Fruit fly (Drosophila melanogaster): Measurements from ENCODE around the gene CG14572.
A peak's percentile ranks its signal among the peaks of the same experiment; 100 is the strongest.

Gene CG14572

dm6 chr3L:21728616-21729047 lies 12.7 kb upstream of the CG14572 start, which contains the start of the genes CG11247 and Polr2H (continued):
- TF ChIP-seq CG8388 (GFP tag; optimal IDR thresholded peaks at IDR 0.05) (peak; percentile 81), CG10462 (GFP tag; optimal IDR thresholded peaks at IDR 0.05) (peak; percentile 83), CG6791 (GFP tag; IDR thresholded peaks at IDR 0.05; ENCODE audit: partially characterized antibody) (peak; percentile 75), BtbVII (GFP tag; optimal IDR thresholded peaks at IDR 0.05) (peak; percentile 17), CG14965 (GFP tag; optimal IDR thresholded peaks at IDR 0.05; ENCODE audit: borderline replicate concordance) (peak; percentile 42), CG6854 (GFP tag; optimal IDR thresholded peaks at IDR 0.05) (no peak), vnd (GFP tag; IDR thresholded peaks at IDR 0.05; ENCODE audit: partially characterized antibody) (peak; percentile 78), hkb (optimal IDR thresholded peaks at IDR 0.05) (peak; percentile 73), hkb (GFP tag; IDR thresholded peaks at IDR 0.05) (peak; percentile 76), org-1 (GFP tag; optimal IDR thresholded peaks at IDR 0.05) (peak; percentile 62), Atf3 (GFP tag; optimal IDR thresholded peaks at IDR 0.05) (peak; percentile 90), tna (GFP tag; IDR thresholded peaks at IDR 0.05; ENCODE audit: partially characterized antibody) (peak; percentile 10; the same call in 1 of the 2 replicates), luna (GFP tag; optimal IDR thresholded peaks at IDR 0.05) (peak; percentile 84), CG32772 (GFP tag; IDR thresholded peaks at IDR 0.05) (peak; percentile 92), lilli (GFP tag; optimal IDR thresholded peaks at IDR 0.05) (peak; percentile 97), CG16779 (GFP tag; IDR thresholded peaks at IDR 0.05) (peak; percentile 63), CG42726 (GFP tag; IDR thresholded peaks at IDR 0.05; ENCODE audit: partially characterized antibody) (peak; percentile 38; the same call in 1 of the 2 replicates), ERR (GFP tag; optimal IDR thresholded peaks at IDR 0.05) (peak; percentile 79), CG34422 (GFP tag; IDR thresholded peaks at IDR 0.05) (peak; percentile 93), sim (GFP tag; IDR thresholded peaks at IDR 0.05) (peak; percentile 70), Nf-YA (GFP tag; IDR thresholded peaks at IDR 0.05) (peak; percentile 68), CG10321 (GFP tag; IDR thresholded peaks at IDR 0.05) (peak; percentile 65), CG13894 (tag; optimal IDR thresholded peaks at IDR 0.05) (no peak), CG4282 (GFP tag; optimal IDR thresholded peaks at IDR 0.05) (peak; percentile 85), Stat92E (GFP tag; optimal IDR thresholded peaks at IDR 0.05) (no peak), CG11456 (GFP tag; IDR thresholded peaks at IDR 0.05) (peak; percentile 94), dimm (GFP tag; IDR thresholded peaks at IDR 0.05) (peak; percentile 69), CG9876 (GFP tag; optimal IDR thresholded peaks at IDR 0.05) (peak; percentile 94), pita (GFP tag; optimal IDR thresholded peaks at IDR 0.05) (no peak), CG11085 (GFP tag; IDR thresholded peaks at IDR 0.05) (peak; percentile 91), hbn (GFP tag; IDR thresholded peaks at IDR 0.05; ENCODE audit: partially characterized antibody) (peak; percentile 66; the same call in 1 of the 2 replicates), gsb (GFP tag; IDR thresholded peaks at IDR 0.05) (peak; percentile 71; the same call in 1 of the 2 replicates), Lim3 (GFP tag; IDR thresholded peaks at IDR 0.05) (peak; percentile 70; the same call in 1 of the 2 replicates), C15 (GFP tag; IDR thresholded peaks at IDR 0.05) (peak; percentile 79; the same call in 1 of the 3 replicates), slou (GFP tag; optimal IDR thresholded peaks at IDR 0.05) (peak; percentile 85), MESR4 (GFP tag; optimal IDR thresholded peaks at IDR 0.05) (no peak), pan (optimal IDR thresholded peaks at IDR 0.05) (no peak), pan (GFP tag; optimal IDR thresholded peaks at IDR 0.05 in 1 of 2, IDR thresholded peaks at IDR 0.05 in 1 of 2) (peak in 1 of 2 experiments; percentile 90), mirr (GFP tag; optimal IDR thresholded peaks at IDR 0.05) (peak; percentile 47), NC2β (GFP tag; optimal IDR thresholded peaks at IDR 0.05) (peak; percentile 94), Hmr (GFP tag; optimal IDR thresholded peaks at IDR 0.05) (peak; percentile 83), CG14710 (tag; optimal IDR thresholded peaks at IDR 0.05) (peak; percentile 97), CG15073 (GFP tag; optimal IDR thresholded peaks at IDR 0.05) (peak; percentile 40), CkIIα-i1 (GFP tag; IDR thresholded peaks at IDR 0.05) (peak; percentile 41; the same call in 1 of the 2 replicates), lmd (GFP tag; IDR thresholded peaks at IDR 0.05) (peak; percentile 94), abd-A (tag; optimal IDR thresholded peaks at IDR 0.05) (no peak), unc-4 (GFP tag; IDR thresholded peaks at IDR 0.05; ENCODE audit: partially characterized antibody) (peak; percentile 73), CG1832 (GFP tag; optimal IDR thresholded peaks at IDR 0.05) (no peak), gcm2 (GFP tag; optimal IDR thresholded peaks at IDR 0.05) (peak; percentile 68), B-H2 (GFP tag; optimal IDR thresholded peaks at IDR 0.05) (peak; percentile 73), danr (GFP tag; IDR thresholded peaks at IDR 0.05) (peak; percentile 89)
